Worm (Caenorhabditis elegans): Measurements from ENCODE around the gene F55C10.4.

DNA sequence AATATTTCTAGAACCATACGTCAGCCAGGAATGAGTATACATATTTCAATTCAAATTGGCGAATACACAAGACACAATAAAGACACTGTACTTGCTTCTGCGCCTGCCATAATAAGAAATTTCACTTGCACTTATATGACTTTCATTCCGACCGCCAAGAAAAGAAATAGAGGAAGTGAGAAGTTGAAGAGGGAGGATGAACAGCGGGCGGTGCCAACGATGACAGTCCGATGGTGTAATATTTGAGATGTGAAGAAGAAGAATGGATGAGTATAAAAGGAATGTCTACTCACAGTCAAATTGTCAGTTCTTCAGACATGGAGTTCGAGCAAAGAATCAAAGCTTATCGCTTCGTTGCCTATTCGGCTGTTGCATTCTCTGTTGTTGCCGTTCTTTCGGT is 1.5 kb upstream of the F55C10.4 start, which contains the start of gene col-154:
- TF ChIP-seq nhr-76 (tag; optimal IDR thresholded peaks at IDR 0.05) (no peak), hlh-17 (GFP tag; optimal IDR thresholded peaks at IDR 0.05; ENCODE audit: borderline replicate concordance) (no peak), aly-2 (tag; optimal IDR thresholded peaks at IDR 0.05) (no peak), sox-4 (tag; optimal IDR thresholded peaks at IDR 0.05) (no peak), mdl-1 (tag; optimal IDR thresholded peaks at IDR 0.05) (no peak), lin-13 (GFP tag; optimal IDR thresholded peaks at IDR 0.05) (no peak), nhr-237 (tag; optimal IDR thresholded peaks at IDR 0.05) (no peak)
